Fruit fly (Drosophila melanogaster) whole organism, pupa: ENCODE measurements around the gene CG6094.

Experiments
- CG10348 ChIP-seq: fragments of 200-800 bp; sonication (Bioruptor generic); IDR thresholded peaks from 2 replicates; pipeline ENCODE4 v1.3.6; 2022; ENCODE audit warnings: missing biosample characterization, missing genetic modification characterization
- CG12605 ChIP-seq: fragments of 200-800 bp; sonication (Bioruptor generic); IDR thresholded peaks from 2 replicates; pipeline ENCODE4 v1.3.6; 2022; ENCODE audit warnings: missing biosample characterization, missing genetic modification characterization
- CG13204 ChIP-seq: fragments of 200-800 bp; sonication (Bioruptor generic); optimal IDR thresholded peaks from 2 replicates; lab custom pipeline; 2018; ENCODE audit warnings: missing biosample characterization, mild to moderate bottlenecking, missing genetic modification characterization, moderate library complexity
- CG14655 ChIP-seq: fragments of 200-800 bp; sonication (Bioruptor generic); optimal IDR thresholded peaks from 3 replicates; lab custom pipeline; 2017; ENCODE audit warnings: mild to moderate bottlenecking, missing biosample characterization, missing genetic modification reagents, missing genetic modification characterization
- CG15710 ChIP-seq: fragments of 200-800 bp; sonication (Bioruptor generic); optimal IDR thresholded peaks from 2 replicates; lab custom pipeline; 2018; ENCODE audit warnings: missing biosample characterization, mild to moderate bottlenecking, missing genetic modification characterization, moderate library complexity
- CG17806 ChIP-seq: fragments of 200-800 bp; sonication (Bioruptor generic); optimal IDR thresholded peaks from 2 replicates; lab custom pipeline; 2018; ENCODE audit warnings: missing biosample characterization, mild to moderate bottlenecking, missing genetic modification characterization, moderate library complexity
- CG32121 ChIP-seq: fragments of 200-800 bp; sonication (Bioruptor generic); IDR thresholded peaks from 2 replicates; pipeline ENCODE4 v1.3.6; 2022; ENCODE audit warnings: missing biosample characterization, missing genetic modification characterization
- CG34367 ChIP-seq: fragments of 200-800 bp; sonication (Bioruptor generic); optimal IDR thresholded peaks from 2 replicates; lab custom pipeline; 2018; ENCODE audit warnings: missing biosample characterization, mild to moderate bottlenecking, missing genetic modification characterization
- CG4496 ChIP-seq: fragments of 200-800 bp; sonication (Bioruptor generic); IDR thresholded peaks from 3 replicates; pipeline ENCODE4 v1.3.6; 2022; ENCODE audit warnings: missing biosample characterization, missing genetic modification characterization
- CG8159 ChIP-seq: fragments of 200-800 bp; sonication (Bioruptor generic); optimal IDR thresholded peaks from 3 replicates; lab custom pipeline; 2018; ENCODE audit warnings: missing biosample characterization, mild to moderate bottlenecking, missing genetic modification characterization, moderate library complexity
- CG8301 ChIP-seq: fragments of 200-800 bp; sonication (Bioruptor generic); optimal IDR thresholded peaks from 2 replicates; lab custom pipeline; 2018; ENCODE audit warnings: missing biosample characterization, mild to moderate bottlenecking, missing genetic modification characterization
- CG9948 ChIP-seq: fragments of 200-800 bp; sonication (Bioruptor generic); optimal IDR thresholded peaks from 2 replicates; lab custom pipeline; 2018; ENCODE audit warnings: missing biosample characterization, mild to moderate bottlenecking, missing genetic modification characterization, moderate library complexity
- D1 ChIP-seq: fragments of 200-800 bp; sonication (Bioruptor generic); optimal IDR thresholded peaks from 2 replicates; lab custom pipeline; 2018; ENCODE audit warnings: missing biosample characterization, mild to moderate bottlenecking, missing genetic modification characterization, moderate library complexity
- EcR ChIP-seq: fragments of 200-800 bp; sonication (Bioruptor generic); optimal IDR thresholded peaks from 3 replicates; lab custom pipeline; 2019; ENCODE audit warnings: missing biosample characterization, missing genetic modification characterization, mild to moderate bottlenecking, moderate library complexity, missing genetic modification reagents
- Ets98B ChIP-seq: fragments of 200-800 bp; sonication (Bioruptor generic); IDR thresholded peaks from 2 replicates; pipeline ENCODE4 v1.3.6; 2022; ENCODE audit warnings: missing biosample characterization, missing genetic modification characterization
- Pif1A ChIP-seq: fragments of 200-800 bp; sonication (Bioruptor generic); optimal IDR thresholded peaks from 3 replicates; lab custom pipeline; 2016; ENCODE audit warnings: missing biosample characterization, missing genetic modification characterization
- Pif1B ChIP-seq: fragments of 200-800 bp; sonication (Bioruptor generic); optimal IDR thresholded peaks from 3 replicates; lab custom pipeline; 2016; ENCODE audit warnings: missing biosample characterization, missing genetic modification characterization
- Snoo ChIP-seq: fragments of 200-800 bp; sonication (Bioruptor generic); optimal IDR thresholded peaks from 3 replicates; lab custom pipeline; 2017; ENCODE audit warnings: missing biosample characterization, mild to moderate bottlenecking, missing genetic modification characterization, inconsistent platforms
- fd96Ca ChIP-seq: fragments of 200-800 bp; sonication (Bioruptor generic); IDR thresholded peaks from 3 replicates; pipeline ENCODE4 v1.3.6; 2022; ENCODE audit warnings: missing biosample characterization, missing genetic modification characterization
- gl ChIP-seq: fragments of 200-800 bp; sonication (Bioruptor generic); optimal IDR thresholded peaks from 2 replicates; lab custom pipeline; 2018; ENCODE audit warnings: missing biosample characterization, mild to moderate bottlenecking, missing genetic modification characterization
- rn ChIP-seq: fragments of 200-800 bp; sonication (Bioruptor generic); IDR thresholded peaks from 2 replicates; pipeline ENCODE4 v1.3.6; 2022; ENCODE audit warnings: missing biosample characterization, missing genetic modification characterization

The CG6094 gene

dm6 chr2L:10497106-10497800 lies 9.6 kb upstream of the CG6094 start:
- TF ChIP-seq gl (tag; lab: Kevin White, UChicago): no peak
- TF ChIP-seq CG34367 (tag; lab: Kevin White, UChicago): no peak
- no peak for TF ChIP-seq EcR (GFP tag; lab: Kevin White, UChicago)
- no peak for TF ChIP-seq Snoo

DNA sequence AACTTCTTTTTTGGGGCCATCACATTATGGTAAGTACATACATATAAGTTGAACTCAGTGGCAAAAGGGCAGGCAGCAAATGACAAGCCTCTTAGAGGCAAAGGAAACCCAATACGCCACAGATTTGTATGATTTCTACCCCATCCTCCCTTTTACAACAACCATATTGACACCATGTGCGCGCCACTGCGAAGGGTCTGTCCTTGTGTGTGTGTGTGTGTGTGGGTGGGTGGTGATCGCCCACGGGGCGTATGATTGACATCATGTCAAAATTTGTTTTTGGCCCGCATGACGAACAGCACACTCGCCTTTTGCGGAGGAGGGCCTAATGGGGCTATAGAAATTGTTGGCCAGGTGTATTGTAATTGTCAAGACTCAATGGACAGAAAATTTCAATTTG lies 7.3 kb upstream of the CG6094 start:
- no peak for TF ChIP-seq CG14655
- no peak for TF ChIP-seq CG32121 (GFP tag; lab: Robert Waterston, UW)

dm6 chr2L:10500309-10500974 lies 6.4 kb upstream of the CG6094 start:
- no peak for TF ChIP-seq EcR (GFP tag; lab: Kevin White, UChicago)

dm6 chr2L:10502244-10502643 lies 4.6 kb upstream of the CG6094 start:
- no peak for TF ChIP-seq gl (tag; lab: Kevin White, UChicago)
- TF ChIP-seq CG8301 (tag; lab: Kevin White, UChicago): no peak
- TF ChIP-seq CG14655: no peak
- TF ChIP-seq fd96Ca (GFP tag; lab: Robert Waterston, UW): no peak
- TF ChIP-seq CG12605: no peak
- TF ChIP-seq CG13204 (GFP tag; lab: Kevin White, UChicago): no peak
- TF ChIP-seq D1 (tag; lab: Kevin White, UChicago): no peak
- TF ChIP-seq CG15710: no peak
- no peak for TF ChIP-seq CG17806
- TF ChIP-seq CG10348 (GFP tag; lab: Robert Waterston, UW): no peak
- TF ChIP-seq Snoo: no peak
- TF ChIP-seq EcR (GFP tag; lab: Kevin White, UChicago): no peak
- no peak for TF ChIP-seq CG9948 (tag; lab: Kevin White, UChicago)
- no peak for TF ChIP-seq CG4496 (GFP tag; lab: Robert Waterston, UW)
- no peak for TF ChIP-seq Pif1A
- TF ChIP-seq Ets98B (GFP tag; lab: Robert Waterston, UW): no peak
- no peak for TF ChIP-seq CG32121 (GFP tag; lab: Robert Waterston, UW)
- TF ChIP-seq CG34367 (tag; lab: Kevin White, UChicago): no peak

DNA sequence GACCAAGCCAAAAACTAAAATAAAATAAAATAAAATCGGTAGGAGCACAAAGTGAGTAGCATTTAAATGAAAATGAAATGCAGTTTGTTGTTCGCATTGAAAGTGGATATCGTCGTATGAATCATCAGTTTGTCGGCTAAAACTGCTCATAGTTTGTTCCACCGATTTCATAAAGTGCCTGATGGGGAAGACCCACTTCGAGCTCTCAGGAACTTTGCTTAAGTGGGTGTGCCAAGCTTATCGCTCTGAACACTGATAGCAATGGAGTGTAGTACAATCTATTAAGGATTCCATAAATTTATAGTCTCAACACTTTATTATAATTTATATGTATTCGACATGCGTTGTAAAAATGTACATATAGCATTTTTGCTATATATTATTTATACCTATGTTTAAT lies 4.0 kb upstream of the CG6094 start:
- TF ChIP-seq CG8301 (tag; lab: Kevin White, UChicago): no peak
- 0 out of 2 replicates have a peak, but pooled peaks have one; percentile 10 for TF ChIP-seq CG12605
- no peak for TF ChIP-seq CG17806
- TF ChIP-seq, all 21 proteins: peak for 1

- TF ChIP-seq rn (GFP tag; lab: Robert Waterston, UW) (no peak), gl (tag; lab: Kevin White, UChicago) (no peak), Ets98B (GFP tag; lab: Robert Waterston, UW) (no peak), CG9948 (tag; lab: Kevin White, UChicago) (no peak), CG4496 (GFP tag; lab: Robert Waterston, UW) (no peak), CG34367 (tag; lab: Kevin White, UChicago) (no peak), CG14655 (no peak), CG13204 (GFP tag; lab: Kevin White, UChicago) (no peak), CG32121 (GFP tag; lab: Robert Waterston, UW) (no peak), CG10348 (GFP tag; lab: Robert Waterston, UW) (no peak)
These were observed 3.4 kb upstream of the CG6094 start for dm6 chr2L:10503356-10503977.

DNA sequence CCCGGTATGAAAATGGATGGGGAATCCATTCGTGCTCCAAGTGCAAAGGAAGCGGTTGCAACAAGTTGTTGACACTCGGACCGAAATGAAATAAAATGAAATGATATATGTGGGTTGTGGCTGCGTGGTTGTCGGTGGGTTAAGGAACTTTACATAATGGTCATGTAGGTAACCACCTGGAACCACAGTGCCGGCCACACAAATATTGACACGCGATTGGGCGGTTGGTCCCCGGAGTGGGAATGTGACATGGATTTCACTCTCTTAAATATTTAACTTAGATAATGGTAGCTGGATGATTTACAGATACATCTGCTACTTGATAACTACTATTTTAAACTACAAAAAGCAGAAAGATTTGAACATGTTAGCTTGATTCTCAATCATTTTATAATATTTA lies 2.0 kb upstream of the CG6094 start:
- TF ChIP-seq CG15710 (no peak), CG9948 (tag; lab: Kevin White, UChicago) (no peak), fd96Ca (GFP tag; lab: Robert Waterston, UW) (no peak), EcR (GFP tag; lab: Kevin White, UChicago) (no peak), rn (GFP tag; lab: Robert Waterston, UW) (no peak), Pif1A (peak; percentile 26), CG4496 (GFP tag; lab: Robert Waterston, UW) (peak; percentile 24; the same call in 1 of the 3 replicates), CG14655 (no peak), Snoo (no peak), CG8301 (tag; lab: Kevin White, UChicago) (no peak), CG12605 (no peak)
- TF ChIP-seq, all 21 proteins: peak for 2

DNA sequence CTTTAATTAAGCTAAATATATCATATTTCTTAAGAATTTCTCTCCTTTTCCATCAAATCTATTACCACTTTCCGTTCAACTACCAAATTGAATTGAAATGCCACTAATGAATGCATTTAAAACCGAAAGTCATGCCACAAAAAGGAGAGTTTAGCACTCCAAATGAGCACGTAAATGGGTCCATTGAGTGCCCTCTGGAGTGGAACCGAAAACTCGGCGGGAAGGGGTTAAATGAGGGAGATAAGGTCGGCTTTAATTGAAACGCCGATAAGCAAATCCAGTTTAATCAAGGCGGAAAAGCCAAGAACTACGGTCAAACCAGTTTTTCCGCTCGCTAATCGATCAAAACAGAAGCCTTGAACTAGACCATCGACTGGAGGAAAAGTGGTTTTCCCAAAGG lies 1.5 kb upstream of the CG6094 start:
- TF ChIP-seq CG32121 (GFP tag; lab: Robert Waterston, UW): no peak
- no peak for TF ChIP-seq CG34367 (tag; lab: Kevin White, UChicago)
- TF ChIP-seq Ets98B (GFP tag; lab: Robert Waterston, UW): no peak
- TF ChIP-seq gl (tag; lab: Kevin White, UChicago): no peak
- no peak for TF ChIP-seq Pif1B
- no peak for TF ChIP-seq CG8159 (tag; lab: Kevin White, UChicago)
- no peak for TF ChIP-seq EcR (GFP tag; lab: Kevin White, UChicago)
- no peak for TF ChIP-seq CG9948 (tag; lab: Kevin White, UChicago)
- TF ChIP-seq Snoo: no peak
- TF ChIP-seq CG15710: no peak
- no peak for TF ChIP-seq CG17806
- TF ChIP-seq Pif1A: no peak
- TF ChIP-seq D1 (tag; lab: Kevin White, UChicago): no peak
- no peak for TF ChIP-seq CG14655
- TF ChIP-seq CG13204 (GFP tag; lab: Kevin White, UChicago): no peak
- no peak for TF ChIP-seq CG12605
- no peak for TF ChIP-seq CG8301 (tag; lab: Kevin White, UChicago)
- TF ChIP-seq CG4496 (GFP tag; lab: Robert Waterston, UW): no peak
- no peak for TF ChIP-seq rn (GFP tag; lab: Robert Waterston, UW)
- TF ChIP-seq, all 21 proteins: peak for 0
